Worm (Caenorhabditis elegans): ENCODE measurements around the gene kbp-3.

- no peak for TF ChIP-seq unc-62 (GFP tag; optimal IDR thresholded peaks at IDR 0.05)
- TF ChIP-seq nhr-25 (tag; optimal IDR thresholded peaks at IDR 0.05) = peak; percentile 85
- peak; percentile 98 for TF ChIP-seq pha-4 (tag; optimal IDR thresholded peaks at IDR 0.05)
- TF ChIP-seq nfya-1 (tag; optimal IDR thresholded peaks at IDR 0.05; ENCODE audit: insufficient read depth) = peak; percentile 91
Measured at ce11 chrII:14399595-14399994, 9.7 kb upstream of the kbp-3 start.
